Worm (Caenorhabditis elegans) whole organism, young adult: ENCODE data around the gene ZK1307.7.

Source experiments
- B0261.1 ChIP-seq: sonication (generic microtip); optimal IDR thresholded peaks from 2 replicates; lab custom pipeline; 2016; ENCODE audit warnings: mild to moderate bottlenecking, missing genetic modification characterization, moderate library complexity, missing compliant biosample characterization
- B0336.3 ChIP-seq: fragments of 200-800 bp; sonication (Bioruptor generic); IDR thresholded peaks from 2 replicates; pipeline ENCODE4 v1.3.6; 2022; ENCODE audit warnings: missing genetic modification characterization, missing compliant biosample characterization
- F10E7.11 ChIP-seq: sonication (generic microtip); optimal IDR thresholded peaks from 2 replicates; lab custom pipeline; 2017; ENCODE audit warnings: mild to moderate bottlenecking, missing genetic modification characterization, moderate library complexity, missing compliant biosample characterization
- K12H6.12 ChIP-seq: fragments of 200-800 bp; sonication (Bioruptor generic); optimal IDR thresholded peaks from 2 replicates; lab custom pipeline; 2018; ENCODE audit warnings: mild to moderate bottlenecking, missing genetic modification characterization, missing compliant biosample characterization
- Y53F4B.3 ChIP-seq: fragments of 200-800 bp; sonication (Bioruptor generic); IDR thresholded peaks from 2 replicates; pipeline ENCODE4 v1.3.6; 2022; ENCODE audit warnings: missing genetic modification reagents, missing genetic modification characterization, missing compliant biosample characterization
- Y95B8A.8 ChIP-seq: fragments of 200-800 bp; sonication (Bioruptor generic); IDR thresholded peaks from 2 replicates; pipeline ENCODE4 v1.3.6; 2022; ENCODE audit warnings: missing genetic modification reagents, missing genetic modification characterization, missing compliant biosample characterization
- ama-1 ChIP-seq, 3 experiments: fragments of 150-350 bp in 1 of 3; sonication (generic microtip) in 2 of 3; optimal IDR thresholded peaks; 2 replicates each; lab custom pipeline; 2014 to 2018; ENCODE audit warnings: missing biosample characterization in 2 of 3, missing genetic modification characterization in 2 of 3, missing genetic modification reagents in 2 of 3
- attf-3 ChIP-seq: fragments of 200-800 bp; sonication (Bioruptor generic); conservative IDR thresholded peaks from 2 replicates; pipeline ENCODE4 v1.3.6; 2022; ENCODE audit warnings: missing genetic modification reagents, missing genetic modification characterization, missing compliant biosample characterization
- egl-18 ChIP-seq: fragments of 200-800 bp; sonication (Bioruptor generic); IDR thresholded peaks from 2 replicates; pipeline ENCODE4 v1.3.6; 2022; ENCODE audit warnings: missing genetic modification reagents, missing genetic modification characterization, missing compliant biosample characterization
- egl-44 ChIP-seq: fragments of 200-800 bp; sonication (Bioruptor generic); IDR thresholded peaks from 2 replicates; pipeline ENCODE4 v1.3.6; 2022; ENCODE audit warnings: missing genetic modification reagents, missing genetic modification characterization, missing compliant biosample characterization
- egrh-3 ChIP-seq: fragments of 200-800 bp; sonication (Bioruptor generic); IDR thresholded peaks from 2 replicates; pipeline ENCODE4 v1.3.6; 2022; ENCODE audit warnings: missing genetic modification reagents, missing genetic modification characterization, missing compliant biosample characterization
- him-1 ChIP-seq: sonication (generic microtip); optimal IDR thresholded peaks from 2 replicates; lab custom pipeline; 2016; ENCODE audit warnings: missing genotype, missing genetic modification reagents, missing genetic modification characterization, missing compliant biosample characterization
- hmg-1.2 ChIP-seq: fragments of 200-800 bp; sonication (Bioruptor generic); IDR thresholded peaks from 2 replicates; pipeline ENCODE4 v1.3.6; 2022; ENCODE audit warnings: missing genetic modification reagents, missing genetic modification characterization, missing compliant biosample characterization
- hrde-1 ChIP-seq: sonication (generic microtip); optimal IDR thresholded peaks from 2 replicates; lab custom pipeline; 2016; ENCODE audit warnings: missing genetic modification characterization, mild to moderate bottlenecking, missing compliant biosample characterization, moderate library complexity, missing genotype, missing genetic modification reagents, borderline replicate concordance
- let-607 ChIP-seq, 2 experiments: fragments of 200-800 bp in 1 of 2; sonication (Bioruptor generic) in 1 of 2; sonication (generic microtip) in 1 of 2; optimal IDR thresholded peaks; 2 replicates each; lab custom pipeline; 2016 to 2018; ENCODE audit warnings: mild to moderate bottlenecking in 2 of 2, missing compliant biosample characterization in 2 of 2, missing genetic modification characterization in 2 of 2, moderate library complexity in 2 of 2, missing genotype in 1 of 2
- lin-26 ChIP-seq: fragments of 200-800 bp; sonication (Bioruptor generic); IDR thresholded peaks from 2 replicates; pipeline ENCODE4 v1.3.6; 2022; ENCODE audit warnings: missing genetic modification reagents, missing genetic modification characterization, missing compliant biosample characterization
- lin-40 ChIP-seq: sonication (generic microtip); optimal IDR thresholded peaks from 2 replicates; lab custom pipeline; 2016; ENCODE audit warnings: missing genetic modification characterization, mild to moderate bottlenecking, missing compliant biosample characterization, missing genotype, missing genetic modification reagents
- lir-1 ChIP-seq: fragments of 200-800 bp; sonication (Bioruptor generic); conservative IDR thresholded peaks from 2 replicates; pipeline ENCODE4 v1.3.6; 2022; ENCODE audit warnings: missing genetic modification reagents, missing genetic modification characterization, missing compliant biosample characterization
- lsl-1 ChIP-seq: fragments of 200-800 bp; sonication (Bioruptor generic); optimal IDR thresholded peaks from 2 replicates; lab custom pipeline; 2018; ENCODE audit warnings: mild to moderate bottlenecking, missing genetic modification characterization, moderate library complexity, missing compliant biosample characterization
- madf-6 ChIP-seq: fragments of 200-800 bp; sonication (Bioruptor generic); IDR thresholded peaks from 2 replicates; pipeline ENCODE4 v1.3.6; 2022; ENCODE audit warnings: missing genetic modification reagents, missing genetic modification characterization, missing compliant biosample characterization
- mcd-1 ChIP-seq: fragments of 200-800 bp; sonication (Bioruptor generic); IDR thresholded peaks from 2 replicates; pipeline ENCODE4 v1.3.6; 2022; ENCODE audit warnings: missing genetic modification reagents, missing genetic modification characterization, missing compliant biosample characterization
- mxl-1 ChIP-seq: sonication (generic microtip); optimal IDR thresholded peaks from 2 replicates; lab custom pipeline; 2016; ENCODE audit warnings: missing genetic modification characterization, missing compliant biosample characterization
- nfya-1 ChIP-seq: sonication (generic microtip); optimal IDR thresholded peaks from 2 replicates; lab custom pipeline; 2017; ENCODE audit warnings: antibody characterized with exemption, missing compliant biosample characterization, missing genetic modification characterization, borderline replicate concordance; ENCODE audit not compliant: insufficient read depth
- nfyb-1 ChIP-seq: fragments of 200-800 bp; sonication (Bioruptor generic); IDR thresholded peaks from 2 replicates; pipeline ENCODE4 v1.3.6; 2022; ENCODE audit warnings: missing genetic modification reagents, missing genetic modification characterization, missing compliant biosample characterization
- nhr-27 ChIP-seq: fragments of 200-800 bp; sonication (Bioruptor generic); optimal IDR thresholded peaks from 2 replicates; lab custom pipeline; 2018; ENCODE audit warnings: mild to moderate bottlenecking, missing genetic modification characterization, moderate library complexity, missing compliant biosample characterization
- nhr-80 ChIP-seq: sonication (generic microtip); optimal IDR thresholded peaks from 2 replicates; lab custom pipeline; 2016; ENCODE audit warnings: missing genetic modification characterization, missing compliant biosample characterization
- nhr-90 ChIP-seq: sonication (generic microtip); optimal IDR thresholded peaks from 2 replicates; lab custom pipeline; 2016; ENCODE audit warnings: missing genotype, mild to moderate bottlenecking, missing genetic modification characterization, missing compliant biosample characterization
- rec-8 ChIP-seq, 2 experiments: sonication (generic microtip); optimal IDR thresholded peaks; 2 replicates each; lab custom pipeline; 2016; ENCODE audit warnings: mild to moderate bottlenecking in 2 of 2, missing genetic modification characterization in 2 of 2, missing genetic modification reagents in 2 of 2, missing genotype in 2 of 2, missing biosample characterization in 1 of 2, missing compliant biosample characterization in 1 of 2, moderate library complexity in 1 of 2
- sea-2 ChIP-seq: fragments of 200-800 bp; sonication (Bioruptor generic); IDR thresholded peaks from 2 replicates; pipeline ENCODE4 v1.3.6; 2022; ENCODE audit warnings: missing genetic modification characterization, missing compliant biosample characterization
- snpc-4 ChIP-seq, 5 experiments: fragments of 150-350 bp in 1 of 5; sonication (generic microtip) in 4 of 5; optimal IDR thresholded peaks; 2 replicates each; lab custom pipeline; 2014 to 2018; ENCODE audit warnings: missing genetic modification characterization in 5 of 5, missing biosample characterization in 3 of 5, antibody characterized with exemption in 2 of 5, mild to moderate bottlenecking in 2 of 5, missing compliant biosample characterization in 2 of 5, missing genotype in 2 of 5, moderate library complexity in 2 of 5, missing genetic modification reagents in 1 of 5
- somi-1 ChIP-seq: fragments of 200-800 bp; sonication (Bioruptor generic); optimal IDR thresholded peaks from 2 replicates; lab custom pipeline; 2018; ENCODE audit warnings: mild to moderate bottlenecking, missing genetic modification characterization, missing compliant biosample characterization
- tbp1 ChIP-seq: fragments of 200-800 bp; sonication (Bioruptor generic); optimal IDR thresholded peaks from 2 replicates; lab custom pipeline; 2018; ENCODE audit warnings: mild to moderate bottlenecking, missing genetic modification characterization, missing compliant biosample characterization
- unc-62 ChIP-seq: fragments of 150-350 bp; optimal IDR thresholded peaks from 2 replicates; lab custom pipeline; 2014; ENCODE audit warnings: missing biosample characterization, missing genetic modification reagents, missing genetic modification characterization
- ztf-25 ChIP-seq: fragments of 200-800 bp; sonication (Bioruptor generic); IDR thresholded peaks from 2 replicates; pipeline ENCODE4 v1.3.6; 2022; ENCODE audit warnings: missing genetic modification reagents, missing genetic modification characterization, missing compliant biosample characterization
- ztf-26 ChIP-seq: sonication (generic microtip); optimal IDR thresholded peaks from 2 replicates; lab custom pipeline; 2017; ENCODE audit warnings: missing genetic modification characterization, missing compliant biosample characterization
- ztf-28 ChIP-seq: fragments of 200-800 bp; sonication (Bioruptor generic); IDR thresholded peaks from 2 replicates; pipeline ENCODE4 v1.3.6; 2022; ENCODE audit warnings: missing genetic modification reagents, missing genetic modification characterization, missing compliant biosample characterization
- ztf-6 ChIP-seq: fragments of 200-800 bp; sonication (Bioruptor generic); IDR thresholded peaks from 2 replicates; pipeline ENCODE4 v1.3.6; 2022; ENCODE audit warnings: missing genetic modification reagents, missing genetic modification characterization, missing compliant biosample characterization

The ZK1307.7 gene

ce11 chrII:9667382-9667781 is 31.0 kb downstream of the ZK1307.7 start, which contains the start of gene ZK1320.11:
Gene ZK1320.11, plus strand, starts transcription at chrII:9667624.
- TF ChIP-seq attf-3 (0 out of 2 replicates have a peak, but pooled peaks have one; percentile 11), hmg-1.2 (GFP tag; lab: Robert Waterston, UW) (peak; percentile 88), K12H6.12 (tag; lab: Kevin White, UChicago) (no peak)
- TF ChIP-seq, all 124 proteins: peak for 2

- TF ChIP-seq F10E7.11 (tag; lab: Kevin White, UChicago) (no peak), hmg-1.2 (GFP tag; lab: Robert Waterston, UW) (peak; percentile 16; the same call in 1 of the 2 replicates), lin-26 (GFP tag; lab: Robert Waterston, UW) (no peak), nhr-27 (tag; lab: Kevin White, UChicago) (no peak), ztf-26 (tag; lab: Kevin White, UChicago) (no peak), attf-3 (peak; percentile 95), B0336.3 (no peak), mcd-1 (GFP tag; lab: Robert Waterston, UW) (no peak), lsl-1 (GFP tag; lab: Kevin White, UChicago) (peak; percentile 73)
Observed at ce11 chrII:9668959-9669358, 32.6 kb downstream of the ZK1307.7 start, which contains the start of gene taf-8. Gene taf-8, plus strand, starts transcription at chrII:9669318.

- TF ChIP-seq ztf-25 (GFP tag; lab: Robert Waterston, UW), result no peak
- TF ChIP-seq unc-62, result no peak
- no peak for TF ChIP-seq tbp1 (GFP tag; lab: Kevin White, UChicago)
- TF ChIP-seq Y95B8A.8 (GFP tag; lab: Robert Waterston, UW), result no peak
Observed at ce11 chrII:9671308-9671707, 34.9 kb downstream of the ZK1307.7 start, which contains the start of gene ZK1320.7. Gene ZK1320.7, plus strand, starts transcription at chrII:9671608.

DNA sequence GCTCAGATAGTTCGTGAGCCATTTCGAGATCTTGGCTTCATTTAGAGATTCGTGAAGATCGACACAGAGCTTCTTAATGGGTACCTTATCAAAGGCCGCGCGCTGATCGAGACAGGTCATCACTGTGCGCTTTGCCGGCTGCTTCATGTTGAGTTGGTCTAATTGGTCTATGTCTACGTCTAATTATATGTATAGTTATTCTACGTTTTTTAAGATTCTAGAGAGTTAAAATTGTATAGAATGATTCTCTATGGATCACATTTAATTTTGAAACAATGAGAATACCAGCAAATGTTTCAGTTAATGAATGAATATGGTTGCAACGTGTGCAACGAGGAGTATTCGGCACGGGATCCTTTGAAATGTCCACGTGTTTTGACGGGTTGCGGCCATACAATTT is 38.3 kb downstream of the ZK1307.7 start, which contains the start of gene arc-1:
TSS of gene arc-1 (plus strand) at position 301 of the 400 bp plus-strand sequence.
- TF ChIP-seq lin-40 (no peak), mxl-1 (tag; lab: Kevin White, UChicago) (no peak), him-1 (tag; lab: Kevin White, UChicago) (no peak), egl-18 (GFP tag; lab: Robert Waterston, UW) (no peak), nfyb-1 (GFP tag; lab: Robert Waterston, UW) (no peak), F10E7.11 (tag; lab: Kevin White, UChicago) (no peak), ztf-28 (no peak), ama-1 (optimal IDR thresholded peaks at IDR 0.05; lab: Kevin White, UChicago) (no peak), ama-1 (GFP tag; optimal IDR thresholded peaks at IDR 0.05; lab: Kevin White, UChicago) (no peak), egl-44 (GFP tag; lab: Robert Waterston, UW) (no peak), nhr-80 (tag; lab: Kevin White, UChicago) (no peak), hrde-1 (tag; lab: Kevin White, UChicago) (no peak), somi-1 (GFP tag; lab: Kevin White, UChicago) (no peak), K12H6.12 (tag; lab: Kevin White, UChicago) (no peak)

DNA sequence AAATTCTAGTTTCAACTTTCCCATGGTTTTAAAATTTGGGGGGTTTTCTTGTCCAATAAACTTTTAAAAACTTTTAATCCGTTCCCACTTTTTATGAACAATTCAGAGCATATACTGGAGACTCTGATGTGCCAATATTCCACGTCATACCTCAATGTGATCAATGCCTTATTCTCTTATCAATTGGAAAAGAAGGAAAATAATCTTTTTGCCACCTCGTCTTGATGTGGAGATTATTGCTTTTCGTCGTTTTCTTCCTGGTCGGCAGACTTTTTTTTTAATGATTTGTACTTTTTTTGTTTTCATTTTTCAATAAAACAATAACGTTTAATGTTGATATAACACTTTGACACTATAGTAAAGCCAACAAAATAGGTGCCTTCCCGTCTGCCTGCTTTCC is 41.1 kb downstream of the ZK1307.7 start:
- TF ChIP-seq ztf-6 (GFP tag; lab: Robert Waterston, UW), result no peak
- TF ChIP-seq nfya-1 (tag; lab: Kevin White, UChicago), result no peak
- no peak for TF ChIP-seq egrh-3 (GFP tag; lab: Robert Waterston, UW)
- TF ChIP-seq let-607 (tag; optimal IDR thresholded peaks at IDR 0.05; lab: Kevin White, UChicago), result peak in 1 of 2 experiments; percentile 22
- TF ChIP-seq snpc-4 (GFP tag; optimal IDR thresholded peaks at IDR 0.05; lab: Kevin White, UChicago), result no peak
- TF ChIP-seq snpc-4 (tag; optimal IDR thresholded peaks at IDR 0.05; lab: Kevin White, UChicago), result no peak
- TF ChIP-seq sea-2 (GFP tag; lab: Robert Waterston, UW), result no peak
- TF ChIP-seq lir-1, result no peak
- TF ChIP-seq Y53F4B.3 (GFP tag; lab: Robert Waterston, UW), result no peak
- TF ChIP-seq nhr-80 (tag; lab: Kevin White, UChicago), result peak; percentile 66
- no peak for TF ChIP-seq B0261.1 (tag; lab: Kevin White, UChicago)
- no peak for TF ChIP-seq madf-6 (GFP tag; lab: Robert Waterston, UW)
- TF ChIP-seq nhr-90 (tag; lab: Kevin White, UChicago), result no peak
- no peak for TF ChIP-seq rec-8 (tag; optimal IDR thresholded peaks at IDR 0.05; lab: Kevin White, UChicago)
